Worm (Caenorhabditis elegans) whole organism, L4 larva: ENCODE data around the gene Y71H2AM.12.

Experiments used
- F10B5.3 ChIP-seq: sonication (generic microtip); optimal IDR thresholded peaks from 2 replicates; lab custom pipeline; 2016; ENCODE audit warnings: mild to moderate bottlenecking, missing genetic modification characterization, missing compliant biosample characterization
- F44E2.7 ChIP-seq: fragments of 200-800 bp; sonication (Bioruptor generic); IDR thresholded peaks from 2 replicates; pipeline ENCODE4 v2.1.2; 2022; ENCODE audit warnings: missing genetic modification characterization, missing compliant biosample characterization
- T26A8.4 ChIP-seq: fragments of 200-800 bp; sonication (Bioruptor generic); IDR thresholded peaks from 2 replicates; pipeline ENCODE4 v1.3.6; 2022; ENCODE audit warnings: missing genetic modification characterization, missing compliant biosample characterization
- Y5F2A.4 ChIP-seq: fragments of 200-800 bp; sonication (Bioruptor generic); optimal IDR thresholded peaks from 2 replicates; lab custom pipeline; 2018; ENCODE audit warnings: mild to moderate bottlenecking, missing genetic modification characterization, missing compliant biosample characterization
- Y75B8A.6 ChIP-seq: fragments of 200-800 bp; sonication (Bioruptor generic); IDR thresholded peaks from 2 replicates; pipeline ENCODE4 v1.3.6; 2022; ENCODE audit warnings: missing genetic modification reagents, missing genetic modification characterization, missing compliant biosample characterization
- aha-1 ChIP-seq: fragments of 150-350 bp; peaks from one replicate; lab custom pipeline; 2014; ENCODE audit warnings: missing biosample characterization, missing genetic modification characterization
- aly-2 ChIP-seq: sonication (generic microtip); optimal IDR thresholded peaks from 2 replicates; lab custom pipeline; 2018; ENCODE audit warnings: missing biosample characterization, missing genetic modification characterization
- arid-1 ChIP-seq: fragments of 200-800 bp; sonication (Bioruptor generic); conservative IDR thresholded peaks from 2 replicates; pipeline ENCODE4 v1.3.6; 2022; ENCODE audit warnings: missing genetic modification reagents, missing genetic modification characterization, missing compliant biosample characterization
- ceh-28 ChIP-seq: fragments of 150-350 bp; optimal IDR thresholded peaks from 2 replicates; lab custom pipeline; 2014; ENCODE audit warnings: missing biosample characterization, missing genetic modification reagents, missing genetic modification characterization
- ceh-32 ChIP-seq: sonication (generic microtip); optimal IDR thresholded peaks from 2 replicates; lab custom pipeline; 2016; ENCODE audit warnings: mild to moderate bottlenecking, missing genetic modification characterization, missing compliant biosample characterization; ENCODE audit not compliant: poor library complexity
- ceh-62 ChIP-seq: sonication (generic microtip); optimal IDR thresholded peaks from 2 replicates; lab custom pipeline; 2017; ENCODE audit warnings: missing biosample characterization, missing genetic modification characterization
- ces-1 ChIP-seq: fragments of 150-350 bp; sonication (generic microtip); optimal IDR thresholded peaks from 4 replicates; lab custom pipeline; 2014; ENCODE audit warnings: missing biosample characterization, missing genetic modification reagents, missing genetic modification characterization
- daf-12 ChIP-seq: fragments of 150-350 bp; optimal IDR thresholded peaks from 2 replicates; lab custom pipeline; 2014; ENCODE audit warnings: missing biosample characterization, missing genetic modification reagents, missing genetic modification characterization
- daf-16 ChIP-seq, 3 experiments: sonication (generic microtip); optimal IDR thresholded peaks; 2 replicates each; lab custom pipeline; 2016 to 2017; ENCODE audit warnings: missing genetic modification characterization in 3 of 3, missing genetic modification reagents in 3 of 3, mild to moderate bottlenecking in 2 of 3, missing compliant biosample characterization in 2 of 3, missing biosample characterization in 1 of 3, moderate library complexity in 1 of 3
- daf-8 ChIP-seq: fragments of 200-800 bp; sonication (Bioruptor generic); IDR thresholded peaks from 2 replicates; pipeline ENCODE4 v1.3.6; 2022; ENCODE audit warnings: missing genetic modification characterization, missing compliant biosample characterization
- dmd-6 ChIP-seq: fragments of 200-800 bp; sonication (Bioruptor generic); IDR thresholded peaks from 2 replicates; pipeline ENCODE4 v1.3.6; 2022; ENCODE audit warnings: missing genetic modification reagents, missing genetic modification characterization, missing compliant biosample characterization
- dpl-1 ChIP-seq: fragments of 150-350 bp; optimal IDR thresholded peaks from 2 replicates; lab custom pipeline; 2014; ENCODE audit warnings: missing biosample characterization, missing genetic modification reagents, missing genetic modification characterization
- egl-43 ChIP-seq: fragments of 200-800 bp; sonication (Bioruptor generic); IDR thresholded peaks from 2 replicates; pipeline ENCODE4 v1.3.6; 2022; ENCODE audit warnings: missing genetic modification reagents, missing genetic modification characterization, missing compliant biosample characterization
- gei-8 ChIP-seq: fragments of 200-800 bp; sonication (Bioruptor generic); optimal IDR thresholded peaks from 2 replicates; lab custom pipeline; 2018; ENCODE audit warnings: mild to moderate bottlenecking, missing genetic modification characterization, missing compliant biosample characterization
- hif-1 ChIP-seq, 2 experiments: sonication (generic microtip); optimal IDR thresholded peaks; 2 replicates each; lab custom pipeline; 2016 to 2017; ENCODE audit warnings: missing compliant biosample characterization in 2 of 2, missing genetic modification characterization in 2 of 2, missing genetic modification reagents in 2 of 2, missing genotype in 2 of 2, mild to moderate bottlenecking in 1 of 2
- hlh-11 ChIP-seq: fragments of 200-800 bp; sonication (Bioruptor generic); optimal IDR thresholded peaks from 2 replicates; lab custom pipeline; 2018; ENCODE audit warnings: mild to moderate bottlenecking, missing genetic modification characterization, missing compliant biosample characterization
- hmg-1.1 ChIP-seq: fragments of 200-800 bp; sonication (Bioruptor generic); IDR thresholded peaks from 2 replicates; pipeline ENCODE4 v1.3.6; 2022; ENCODE audit warnings: missing genetic modification reagents, missing genetic modification characterization, missing compliant biosample characterization
- lin-1 ChIP-seq: fragments of 200-800 bp; sonication (Bioruptor generic); IDR thresholded peaks from 2 replicates; pipeline ENCODE4 v1.3.6; 2022; ENCODE audit warnings: missing genetic modification reagents, missing genetic modification characterization, missing compliant biosample characterization
- lin-13 ChIP-seq: fragments of 150-350 bp; optimal IDR thresholded peaks from 2 replicates; lab custom pipeline; 2014; ENCODE audit warnings: missing biosample characterization, missing genetic modification reagents, missing genetic modification characterization
- lin-15B ChIP-seq: fragments of 150-350 bp; sonication (generic microtip); optimal IDR thresholded peaks from 3 replicates; lab custom pipeline; 2014; ENCODE audit warnings: missing biosample characterization, missing genetic modification characterization
- lin-38 ChIP-seq: fragments of 200-800 bp; sonication (Bioruptor generic); IDR thresholded peaks from 2 replicates; pipeline ENCODE4 v1.3.6; 2022; ENCODE audit warnings: missing genetic modification reagents, missing genetic modification characterization, missing compliant biosample characterization
- lin-39 ChIP-seq: fragments of 150-350 bp; optimal IDR thresholded peaks from 2 replicates; lab custom pipeline; 2014; ENCODE audit warnings: missing biosample characterization, missing genetic modification reagents, missing genetic modification characterization
- lsy-2 ChIP-seq, 2 experiments: fragments of 150-350 bp in 1 of 2; sonication (generic microtip) in 1 of 2; optimal IDR thresholded peaks; 2 replicates each; lab custom pipeline; 2014 to 2017; ENCODE audit warnings: missing biosample characterization in 2 of 2, missing genetic modification characterization in 2 of 2
- madf-5 ChIP-seq, 2 experiments: fragments of 200-800 bp; sonication (Bioruptor generic); IDR thresholded peaks; 2 replicates each; pipeline ENCODE4 v1.3.6; 2022; ENCODE audit warnings: missing compliant biosample characterization in 2 of 2, missing genetic modification characterization in 2 of 2
- madf-9 ChIP-seq: fragments of 200-800 bp; sonication (Bioruptor generic); conservative IDR thresholded peaks from 2 replicates; pipeline ENCODE4 v1.3.6; 2022; ENCODE audit warnings: missing genetic modification reagents, missing genetic modification characterization, missing compliant biosample characterization
- mdl-1 ChIP-seq, 2 experiments: fragments of 150-350 bp in 1 of 2; sonication (generic microtip) in 1 of 2; optimal IDR thresholded peaks; 2 replicates each; lab custom pipeline; 2014 to 2017; ENCODE audit warnings: missing biosample characterization in 2 of 2, missing genetic modification characterization in 2 of 2
- mep-1 ChIP-seq: fragments of 150-350 bp; sonication (generic microtip); optimal IDR thresholded peaks from 3 replicates; lab custom pipeline; 2014; ENCODE audit warnings: missing biosample characterization, missing genetic modification characterization
- mes-2 ChIP-seq: sonication (generic microtip); optimal IDR thresholded peaks from 2 replicates; lab custom pipeline; 2016; ENCODE audit warnings: missing genotype, mild to moderate bottlenecking, missing genetic modification characterization, missing compliant biosample characterization; ENCODE audit not compliant: poor library complexity, severe bottlenecking
- mxl-3 ChIP-seq: fragments of 200-800 bp; sonication (Bioruptor generic); optimal IDR thresholded peaks from 2 replicates; lab custom pipeline; 2018; ENCODE audit warnings: mild to moderate bottlenecking, missing genetic modification characterization, missing compliant biosample characterization
- nhr-11 ChIP-seq: fragments of 150-350 bp; optimal IDR thresholded peaks from 2 replicates; lab custom pipeline; 2014; ENCODE audit warnings: missing biosample characterization, missing genetic modification characterization
- nhr-237 ChIP-seq: sonication (generic microtip); optimal IDR thresholded peaks from 2 replicates; lab custom pipeline; 2017; ENCODE audit warnings: missing biosample characterization, missing genetic modification characterization
- nhr-28 ChIP-seq: fragments of 150-350 bp; optimal IDR thresholded peaks from 2 replicates; lab custom pipeline; 2014; ENCODE audit warnings: missing biosample characterization, missing genetic modification characterization
- nhr-41 ChIP-seq: fragments of 200-800 bp; sonication (Bioruptor generic); IDR thresholded peaks from 2 replicates; pipeline ENCODE4 v1.3.6; 2022; ENCODE audit warnings: missing genetic modification reagents, missing genetic modification characterization, missing compliant biosample characterization
- nhr-48 ChIP-seq: sonication (generic microtip); optimal IDR thresholded peaks from 2 replicates; lab custom pipeline; 2016; ENCODE audit warnings: mild to moderate bottlenecking, missing genetic modification characterization, missing compliant biosample characterization
- php-3 ChIP-seq: fragments of 200-800 bp; sonication (Bioruptor generic); IDR thresholded peaks from 2 replicates; pipeline ENCODE4 v1.3.6; 2022; ENCODE audit warnings: missing genetic modification reagents, missing genetic modification characterization, missing compliant biosample characterization
- saeg-2 ChIP-seq: fragments of 200-800 bp; sonication (Bioruptor generic); IDR thresholded peaks from 2 replicates; pipeline ENCODE4 v1.3.6; 2022; ENCODE audit warnings: missing genetic modification reagents, missing genetic modification characterization, missing compliant biosample characterization
- set-16 ChIP-seq: fragments of 200-800 bp; sonication (Bioruptor generic); IDR thresholded peaks from 2 replicates; pipeline ENCODE4 v1.3.6; 2022; ENCODE audit warnings: missing genetic modification reagents, missing genetic modification characterization, missing compliant biosample characterization
- snpc-1.2 ChIP-seq: fragments of 200-800 bp; sonication (Bioruptor generic); IDR thresholded peaks from 2 replicates; pipeline ENCODE4 v1.3.6; 2022; ENCODE audit warnings: missing genetic modification reagents, missing genetic modification characterization, missing compliant biosample characterization
- tra-1 ChIP-seq: fragments of 200-800 bp; sonication (Bioruptor generic); IDR thresholded peaks from 2 replicates; pipeline ENCODE4 v1.3.6; 2022; ENCODE audit warnings: missing genetic modification reagents, missing genetic modification characterization, missing compliant biosample characterization
- unc-39 ChIP-seq: sonication (generic microtip); optimal IDR thresholded peaks from 2 replicates; lab custom pipeline; 2017; ENCODE audit warnings: missing biosample characterization, missing genetic modification characterization
- vab-7 ChIP-seq: fragments of 200-800 bp; sonication (Bioruptor generic); IDR thresholded peaks from 2 replicates; pipeline ENCODE4 v1.3.6; 2022; ENCODE audit warnings: missing genetic modification reagents, missing genetic modification characterization, missing compliant biosample characterization
- zag-1 ChIP-seq: fragments of 150-350 bp; optimal IDR thresholded peaks from 2 replicates; lab custom pipeline; 2014; ENCODE audit warnings: missing biosample characterization, missing genetic modification characterization
- zip-11 ChIP-seq: fragments of 200-800 bp; sonication (Bioruptor generic); IDR thresholded peaks from 2 replicates; pipeline ENCODE4 v1.3.6; 2022; ENCODE audit warnings: missing genetic modification characterization, missing compliant biosample characterization
- zip-2 ChIP-seq: fragments of 150-350 bp; optimal IDR thresholded peaks from 2 replicates; lab custom pipeline; 2014; ENCODE audit warnings: missing biosample characterization, missing genetic modification characterization

Gene Y71H2AM.12

ce11 chrIII:2768635-2769034 lies 34.7 kb upstream of the Y71H2AM.12 start, which contains the start of gene swsn-3 (continued):
- TF ChIP-seq ces-1 (GFP tag; lab: Kevin White, UChicago) (peak; percentile 27), dpl-1 (peak; percentile 84), hmg-1.1 (peak; percentile 77), snpc-1.2 (GFP tag; lab: Robert Waterston, UW) (peak; percentile 60; the same call in 1 of the 2 replicates), mes-2 (tag; lab: Kevin White, UChicago) (peak; percentile 96), lin-38 (GFP tag; lab: Robert Waterston, UW) (peak; percentile 97), aly-2 (tag; lab: Kevin White, UChicago) (no peak), dmd-6 (GFP tag; lab: Robert Waterston, UW) (peak; percentile 49; the same call in 1 of the 2 replicates), hif-1 (tag; optimal IDR thresholded peaks at IDR 0.05; lab: Kevin White, UChicago) (peak in 1 of 2 experiments; percentile 68), Y75B8A.6 (GFP tag; lab: Robert Waterston, UW) (peak; percentile 45; the same call in 1 of the 2 replicates), lin-15B (peak; percentile 74), F44E2.7 (GFP tag; lab: Robert Waterston, UW) (no peak), Y5F2A.4 (GFP tag; lab: Kevin White, UChicago) (no peak), php-3 (GFP tag; lab: Robert Waterston, UW) (0 out of 2 replicates have a peak, but pooled peaks have one; percentile 20), nhr-11 (tag; lab: Kevin White, UChicago) (peak; percentile 7), arid-1 (peak; percentile 89), T26A8.4 (GFP tag; lab: Robert Waterston, UW) (peak; percentile 73), nhr-237 (tag; lab: Kevin White, UChicago) (no peak), F10B5.3 (peak; percentile 13), gei-8 (GFP tag; lab: Kevin White, UChicago) (no peak), egl-43 (no peak), zag-1 (tag; lab: Kevin White, UChicago) (no peak), lsy-2 (tag; optimal IDR thresholded peaks at IDR 0.05; lab: Kevin White, UChicago) (peak; percentile 20 to 94), lin-39 (no peak), ceh-32 (tag; lab: Kevin White, UChicago) (no peak), mep-1 (tag; lab: Kevin White, UChicago) (peak; percentile 91), ceh-62 (tag; lab: Kevin White, UChicago) (no peak), zip-2 (tag; lab: Kevin White, UChicago) (peak; percentile 45), zip-11 (GFP tag; lab: Robert Waterston, UW) (no peak), daf-8 (GFP tag; lab: Robert Waterston, UW) (no peak), madf-9 (GFP tag; lab: Robert Waterston, UW) (peak; percentile 50; the same call in 1 of the 2 replicates)

- TF ChIP-seq saeg-2 = 0 out of 2 replicates have a peak, but pooled peaks have one; percentile 38
- peak in 1 of 2 experiments; percentile 3 for TF ChIP-seq daf-16 (GFP tag; optimal IDR thresholded peaks at IDR 0.05; lab: Kevin White, UChicago)
- peak; percentile 85 for TF ChIP-seq daf-16 (tag; optimal IDR thresholded peaks at IDR 0.05; lab: Kevin White, UChicago)
- TF ChIP-seq lin-1 (GFP tag; lab: Robert Waterston, UW) = peak; percentile 80; the same call in 1 of the 2 replicates
- no peak for TF ChIP-seq vab-7 (GFP tag; lab: Robert Waterston, UW)
- TF ChIP-seq daf-8 (GFP tag; lab: Robert Waterston, UW) = no peak
- TF ChIP-seq mdl-1 (tag; optimal IDR thresholded peaks at IDR 0.05; lab: Kevin White, UChicago) = peak in 1 of 2 experiments; percentile 31
- no peak for TF ChIP-seq hmg-1.1
- peak; percentile 43 for TF ChIP-seq lin-38 (GFP tag; lab: Robert Waterston, UW)
- TF ChIP-seq aha-1 (tag; lab: Kevin White, UChicago) = peak; percentile 98
- peak; percentile 97 for TF ChIP-seq nhr-28 (tag; lab: Kevin White, UChicago)
- TF ChIP-seq set-16 (GFP tag; lab: Robert Waterston, UW) = no peak
- peak; percentile 85 for TF ChIP-seq php-3 (GFP tag; lab: Robert Waterston, UW)
- peak; percentile 95 for TF ChIP-seq nhr-48 (tag; lab: Kevin White, UChicago)
- TF ChIP-seq Y75B8A.6 (GFP tag; lab: Robert Waterston, UW) = no peak
- peak; percentile 50; the same call in 1 of the 2 replicates for TF ChIP-seq nhr-41 (GFP tag; lab: Robert Waterston, UW)
- TF ChIP-seq hlh-11 (tag; lab: Kevin White, UChicago) = peak; percentile 92
- TF ChIP-seq ceh-28 (tag; lab: Kevin White, UChicago) = no peak
- peak; percentile 77 for TF ChIP-seq tra-1 (GFP tag; lab: Robert Waterston, UW)
- TF ChIP-seq lin-13 = peak; percentile 40
- no peak for TF ChIP-seq daf-12 (tag; lab: Kevin White, UChicago)
- peak; percentile 63 for TF ChIP-seq mxl-3 (GFP tag; lab: Kevin White, UChicago)
- peak; percentile 17 for TF ChIP-seq mep-1 (tag; lab: Kevin White, UChicago)
- TF ChIP-seq dmd-6 (GFP tag; lab: Robert Waterston, UW) = peak; percentile 86
- no peak for TF ChIP-seq madf-5 (GFP tag; IDR thresholded peaks at IDR 0.05; lab: Robert Waterston, UW)
- TF ChIP-seq unc-39 = no peak
- peak in 1 of 2 experiments; percentile 1 for TF ChIP-seq hif-1 (tag; optimal IDR thresholded peaks at IDR 0.05; lab: Kevin White, UChicago)
Measured at ce11 chrIII:2760726-2761125, 26.8 kb upstream of the Y71H2AM.12 start, which contains the start of gene pho-9. Gene pho-9 (minus strand): TSS chrIII:2760816.
